Worm (Caenorhabditis elegans) whole organism, mixed stage, embryonic: ENCODE results near the gene gid-8.

ENCODE experiments used
- M03D4.4 ChIP-seq: sonication (generic microtip); optimal IDR thresholded peaks from 2 replicates; lab custom pipeline; 2017; ENCODE audit warnings: mild to moderate bottlenecking, missing genetic modification characterization, missing compliant biosample characterization
- bed-3 ChIP-seq: fragments of 200-800 bp; sonication (Bioruptor generic); optimal IDR thresholded peaks from 3 replicates; lab custom pipeline; 2018; ENCODE audit warnings: mild to moderate bottlenecking, missing genetic modification characterization, moderate library complexity, missing compliant biosample characterization
- blmp-1 ChIP-seq: fragments of 150-350 bp; optimal IDR thresholded peaks from 2 replicates; lab custom pipeline; 2014; ENCODE audit warnings: missing biosample characterization, missing genetic modification characterization
- ceh-39 ChIP-seq: fragments of 150-350 bp; optimal IDR thresholded peaks from 2 replicates; lab custom pipeline; 2014; ENCODE audit warnings: missing biosample characterization, missing genetic modification characterization
- ceh-43 ChIP-seq: fragments of 200-800 bp; sonication (Bioruptor generic); optimal IDR thresholded peaks from 2 replicates; lab custom pipeline; 2018; ENCODE audit warnings: mild to moderate bottlenecking, missing genetic modification characterization, moderate library complexity, missing compliant biosample characterization
- ceh-83 ChIP-seq: fragments of 200-800 bp; sonication (Bioruptor generic); optimal IDR thresholded peaks from 2 replicates; lab custom pipeline; 2018; ENCODE audit warnings: mild to moderate bottlenecking, missing genetic modification characterization, missing compliant biosample characterization
- ces-1 ChIP-seq: fragments of 150-350 bp; optimal IDR thresholded peaks from 2 replicates; lab custom pipeline; 2014; ENCODE audit warnings: missing biosample characterization, missing genetic modification reagents, missing genetic modification characterization
- cnd-1 ChIP-seq: fragments of 200-800 bp; sonication (Bioruptor generic); optimal IDR thresholded peaks from 2 replicates; lab custom pipeline; 2018; ENCODE audit warnings: mild to moderate bottlenecking, missing genetic modification characterization, missing compliant biosample characterization
- drap-1 ChIP-seq: fragments of 200-800 bp; sonication (Bioruptor generic); optimal IDR thresholded peaks from 3 replicates; lab custom pipeline; 2018; ENCODE audit warnings: mild to moderate bottlenecking, missing genetic modification characterization, missing compliant biosample characterization
- elt-1 ChIP-seq: sonication (generic microtip); optimal IDR thresholded peaks from 2 replicates; lab custom pipeline; 2017; ENCODE audit warnings: missing genetic modification characterization, mild to moderate bottlenecking, missing compliant biosample characterization, antibody characterized with exemption, moderate library complexity, borderline replicate concordance; ENCODE audit not compliant: insufficient read depth
- elt-3 ChIP-seq: fragments of 150-350 bp; optimal IDR thresholded peaks from 2 replicates; lab custom pipeline; 2014; ENCODE audit warnings: missing biosample characterization, missing genetic modification characterization
- flh-1 ChIP-seq: fragments of 200-800 bp; sonication (Bioruptor generic); optimal IDR thresholded peaks from 2 replicates; lab custom pipeline; 2018; ENCODE audit warnings: mild to moderate bottlenecking, missing genetic modification characterization, moderate library complexity, missing compliant biosample characterization
- ham-2 ChIP-seq: fragments of 200-800 bp; sonication (Bioruptor generic); optimal IDR thresholded peaks from 2 replicates; lab custom pipeline; 2018; ENCODE audit warnings: mild to moderate bottlenecking, missing genetic modification characterization, missing compliant biosample characterization
- hlh-1 ChIP-seq: fragments of 150-350 bp; optimal IDR thresholded peaks from 2 replicates; lab custom pipeline; 2014; ENCODE audit warnings: missing biosample characterization, missing genetic modification reagents, missing genetic modification characterization
- lsy-2 ChIP-seq: fragments of 150-350 bp; optimal IDR thresholded peaks from 2 replicates; lab custom pipeline; 2014; ENCODE audit warnings: missing biosample characterization, missing genetic modification characterization
- mab-5 ChIP-seq: fragments of 150-350 bp; optimal IDR thresholded peaks from 2 replicates; lab custom pipeline; 2014; ENCODE audit warnings: missing biosample characterization, missing genetic modification characterization
- mls-2 ChIP-seq: sonication (generic microtip); optimal IDR thresholded peaks from 2 replicates; lab custom pipeline; 2016; ENCODE audit warnings: mild to moderate bottlenecking, missing genetic modification characterization, moderate library complexity, missing compliant biosample characterization
- nhr-12 ChIP-seq: fragments of 150-350 bp; optimal IDR thresholded peaks from 2 replicates; lab custom pipeline; 2014; ENCODE audit warnings: missing biosample characterization, missing genetic modification characterization
- nhr-2 ChIP-seq: fragments of 150-350 bp; optimal IDR thresholded peaks from 2 replicates; lab custom pipeline; 2014; ENCODE audit warnings: missing biosample characterization, missing genetic modification characterization
- nhr-237 ChIP-seq: fragments of 150-350 bp; optimal IDR thresholded peaks from 2 replicates; lab custom pipeline; 2014; ENCODE audit warnings: missing biosample characterization, missing genetic modification characterization
- nhr-76 ChIP-seq: sonication (generic microtip); optimal IDR thresholded peaks from 2 replicates; lab custom pipeline; 2017; ENCODE audit warnings: missing biosample characterization, missing genetic modification characterization
- pha-4 ChIP-seq: fragments of 150-350 bp; optimal IDR thresholded peaks from 2 replicates; lab custom pipeline; 2018; ENCODE audit warnings: missing biosample characterization, missing genetic modification reagents, missing genetic modification characterization
- sem-2 ChIP-seq: fragments of 200-800 bp; sonication (Bioruptor generic); optimal IDR thresholded peaks from 2 replicates; lab custom pipeline; 2018; ENCODE audit warnings: mild to moderate bottlenecking, missing genetic modification characterization, missing compliant biosample characterization
- snpc-4 ChIP-seq: fragments of 150-350 bp; optimal IDR thresholded peaks from 2 replicates; lab custom pipeline; 2014; ENCODE audit warnings: missing biosample characterization, missing genetic modification characterization
- sptf-1 ChIP-seq: sonication (generic microtip); optimal IDR thresholded peaks from 2 replicates; lab custom pipeline; 2017; ENCODE audit warnings: mild to moderate bottlenecking, missing genetic modification characterization, moderate library complexity, missing compliant biosample characterization
- tbx-8 ChIP-seq: fragments of 200-800 bp; sonication (Bioruptor generic); optimal IDR thresholded peaks from 2 replicates; lab custom pipeline; 2018; ENCODE audit warnings: mild to moderate bottlenecking, missing genetic modification characterization, moderate library complexity, missing compliant biosample characterization
- unc-120 ChIP-seq: sonication (generic microtip); optimal IDR thresholded peaks from 2 replicates; lab custom pipeline; 2017; ENCODE audit warnings: missing genetic modification characterization, missing compliant biosample characterization; ENCODE audit not compliant: poor library complexity, severe bottlenecking
- unc-39 ChIP-seq: fragments of 150-350 bp; optimal IDR thresholded peaks from 2 replicates; lab custom pipeline; 2014; ENCODE audit warnings: missing biosample characterization, missing genetic modification characterization
- unc-62 ChIP-seq: fragments of 150-350 bp; optimal IDR thresholded peaks from 2 replicates; lab custom pipeline; 2014; ENCODE audit warnings: missing biosample characterization, missing genetic modification reagents, missing genetic modification characterization
- zip-8 ChIP-seq: fragments of 150-350 bp; optimal IDR thresholded peaks from 2 replicates; lab custom pipeline; 2014; ENCODE audit warnings: missing biosample characterization, missing genetic modification characterization
- ztf-11 ChIP-seq: fragments of 150-350 bp; optimal IDR thresholded peaks from 2 replicates; lab custom pipeline; 2014; ENCODE audit warnings: missing biosample characterization, missing genetic modification characterization

Gene gid-8

DNA sequence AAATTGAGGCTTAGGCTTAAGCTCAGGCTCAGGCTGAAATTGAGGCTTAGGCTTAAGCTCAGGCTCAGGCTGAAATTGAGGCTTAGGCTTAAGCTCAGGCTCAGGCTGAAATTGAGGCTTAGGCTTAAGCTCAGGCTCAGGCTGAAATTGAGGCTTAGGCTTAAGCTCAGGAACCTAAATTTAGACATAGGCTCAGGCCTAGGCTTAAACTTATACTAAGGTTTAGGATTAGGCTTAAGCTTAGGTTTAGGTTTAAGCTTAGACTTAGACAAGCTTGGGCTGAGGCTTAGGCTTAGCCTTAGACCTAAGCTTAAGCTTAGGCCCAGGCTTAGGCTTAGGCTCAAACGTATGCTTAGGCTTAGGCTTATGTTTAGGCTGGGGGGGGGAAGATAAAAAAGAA is 23.3 kb downstream of the gid-8 start:
- peak; percentile 22 for TF ChIP-seq ham-2

DNA sequence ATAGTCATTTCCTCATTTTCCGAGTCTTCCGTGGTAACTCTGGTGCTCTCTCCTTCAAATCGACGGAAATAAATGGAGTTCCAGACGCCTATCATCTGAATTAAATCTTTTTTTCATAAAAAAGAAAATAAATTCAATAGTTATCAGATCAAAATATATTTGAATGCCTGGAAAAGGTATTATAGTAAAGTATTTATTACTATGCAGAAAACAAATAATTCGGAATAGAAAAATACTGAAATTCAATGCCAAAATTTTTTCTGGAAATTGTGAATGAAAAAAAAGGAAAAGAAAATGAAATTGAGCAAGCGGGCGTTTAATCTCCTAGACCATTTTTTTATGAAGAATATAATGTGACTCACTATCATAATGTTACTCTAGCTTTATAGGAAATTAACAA is 24.0 kb downstream of the gid-8 start, which contains the start of gene C38C3.6:
TSS of gene C38C3.6 (minus strand) at position 101 of the 400 bp plus-strand sequence.
- TF ChIP-seq blmp-1 (tag; lab: Kevin White, UChicago), result no peak
- no peak for TF ChIP-seq ztf-11 (tag; lab: Kevin White, UChicago)
- no peak for TF ChIP-seq bed-3 (GFP tag; lab: Kevin White, UChicago)
- TF ChIP-seq ceh-39 (tag; lab: Kevin White, UChicago), result no peak
- TF ChIP-seq lsy-2 (tag; lab: Kevin White, UChicago), result no peak
- no peak for TF ChIP-seq ces-1 (GFP tag; lab: Kevin White, UChicago)
- TF ChIP-seq nhr-237 (tag; lab: Kevin White, UChicago), result no peak
- TF ChIP-seq flh-1 (GFP tag; lab: Kevin White, UChicago), result no peak
- TF ChIP-seq unc-39, result no peak
- no peak for TF ChIP-seq hlh-1 (tag; lab: Kevin White, UChicago)
- TF ChIP-seq cnd-1 (tag; lab: Kevin White, UChicago), result no peak

DNA sequence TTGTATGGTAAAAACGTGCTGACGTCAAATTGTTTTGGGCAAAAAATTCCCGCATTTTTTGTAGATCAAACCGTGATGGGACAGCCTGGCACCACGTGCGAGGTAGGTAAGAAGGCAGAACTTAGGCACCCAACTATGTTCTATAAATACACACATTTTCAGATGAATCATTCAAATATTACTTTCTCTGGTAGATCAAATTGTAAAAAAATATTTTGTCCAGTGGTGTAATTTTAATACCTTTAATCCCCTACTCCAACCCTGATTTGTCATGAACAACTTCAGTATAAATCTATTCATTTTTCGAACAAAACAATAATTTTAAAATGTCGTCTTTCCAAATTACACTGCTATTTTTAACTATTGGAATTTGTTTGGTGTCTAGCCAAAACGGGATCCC is 26.9 kb downstream of the gid-8 start, which contains the start of gene spig-7:
TSS of gene spig-7 (plus strand) at position 301 of the 400 bp plus-strand sequence.
- TF ChIP-seq elt-1 (tag; lab: Kevin White, UChicago) (no peak), unc-62 (GFP tag; lab: Kevin White, UChicago) (no peak), tbx-8 (no peak), bed-3 (GFP tag; lab: Kevin White, UChicago) (no peak), nhr-2 (tag; lab: Kevin White, UChicago) (no peak), unc-39 (no peak), ham-2 (no peak), blmp-1 (tag; lab: Kevin White, UChicago) (no peak), mab-5 (tag; lab: Kevin White, UChicago) (no peak), nhr-12 (tag; lab: Kevin White, UChicago) (no peak), lsy-2 (tag; lab: Kevin White, UChicago) (no peak), ceh-83 (GFP tag; lab: Kevin White, UChicago) (no peak), mls-2 (no peak), ceh-43 (GFP tag; lab: Kevin White, UChicago) (no peak), flh-1 (GFP tag; lab: Kevin White, UChicago) (no peak), zip-8 (tag; lab: Kevin White, UChicago) (no peak), ceh-39 (tag; lab: Kevin White, UChicago) (no peak), sem-2 (GFP tag; lab: Kevin White, UChicago) (no peak), drap-1 (GFP tag; lab: Kevin White, UChicago) (no peak)
- TF ChIP-seq, all 35 proteins: peak for 0

DNA sequence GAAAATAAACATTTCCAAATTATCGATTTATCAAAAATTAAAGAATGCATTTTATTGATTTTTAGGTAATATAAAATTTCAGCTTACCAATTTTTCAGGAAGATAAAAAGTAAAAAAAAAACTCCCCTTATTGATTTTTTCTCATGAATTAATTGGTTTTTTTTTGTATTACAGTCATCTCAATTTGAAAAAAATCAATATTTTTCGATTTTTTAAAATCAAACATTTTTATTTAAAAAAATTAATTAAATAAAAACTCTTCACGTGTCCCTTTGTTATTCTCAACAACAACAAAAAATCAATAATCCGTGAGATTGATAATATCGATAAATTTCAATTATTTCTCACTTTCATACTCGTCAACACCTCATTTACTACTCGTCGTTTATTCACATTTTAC is 27.8 kb downstream of the gid-8 start, which contains the start of gene C38C3.3:
TSS of gene C38C3.3 (plus strand) at position 301 of the 400 bp plus-strand sequence.
- TF ChIP-seq M03D4.4 (tag; lab: Kevin White, UChicago) (no peak), lsy-2 (tag; lab: Kevin White, UChicago) (no peak), nhr-76 (tag; lab: Kevin White, UChicago) (no peak), hlh-1 (tag; lab: Kevin White, UChicago) (no peak), tbx-8 (no peak), unc-120 (no peak), ces-1 (GFP tag; lab: Kevin White, UChicago) (no peak), elt-3 (no peak), mls-2 (no peak), cnd-1 (tag; lab: Kevin White, UChicago) (no peak), ztf-11 (tag; lab: Kevin White, UChicago) (no peak), sptf-1 (tag; lab: Kevin White, UChicago) (no peak), pha-4 (tag; lab: Kevin White, UChicago) (no peak), drap-1 (GFP tag; lab: Kevin White, UChicago) (no peak), unc-39 (no peak)

DNA sequence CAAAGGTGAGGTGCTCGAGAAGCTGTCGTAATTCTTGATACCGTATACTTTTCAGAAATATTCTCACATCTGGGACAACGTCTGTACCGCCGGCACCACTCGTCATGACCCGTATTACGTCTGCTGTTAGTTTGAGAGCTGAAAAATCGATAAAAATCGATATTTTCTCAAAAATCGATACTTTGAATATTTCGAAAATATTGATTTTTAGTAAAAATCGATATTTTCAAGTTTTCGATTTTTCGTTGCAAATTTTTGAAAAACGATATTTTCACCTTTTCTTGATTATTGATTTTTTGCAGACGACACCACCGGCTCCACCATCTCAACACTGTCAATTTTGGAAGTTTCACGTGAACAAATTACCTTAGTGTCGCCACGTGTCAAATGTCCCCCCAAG is 28.2 kb downstream of the gid-8 start:
- TF ChIP-seq M03D4.4 (tag; lab: Kevin White, UChicago) (no peak), elt-1 (tag; lab: Kevin White, UChicago) (no peak), cnd-1 (tag; lab: Kevin White, UChicago) (no peak), snpc-4 (tag; lab: Kevin White, UChicago) (no peak), elt-3 (no peak), blmp-1 (tag; lab: Kevin White, UChicago) (no peak)
